Fruit fly (Drosophila melanogaster) whole organism, pupa: ENCODE data around the gene CG46339.

Source experiments
- CG10348 ChIP-seq: fragments of 200-800 bp; sonication (Bioruptor generic); IDR thresholded peaks from 2 replicates; pipeline ENCODE4 v1.3.6; 2022; ENCODE audit warnings: missing biosample characterization, missing genetic modification characterization
- CG12605 ChIP-seq: fragments of 200-800 bp; sonication (Bioruptor generic); IDR thresholded peaks from 2 replicates; pipeline ENCODE4 v1.3.6; 2022; ENCODE audit warnings: missing biosample characterization, missing genetic modification characterization
- CG13204 ChIP-seq: fragments of 200-800 bp; sonication (Bioruptor generic); optimal IDR thresholded peaks from 2 replicates; lab custom pipeline; 2018; ENCODE audit warnings: missing biosample characterization, mild to moderate bottlenecking, missing genetic modification characterization, moderate library complexity
- CG14655 ChIP-seq: fragments of 200-800 bp; sonication (Bioruptor generic); optimal IDR thresholded peaks from 3 replicates; lab custom pipeline; 2017; ENCODE audit warnings: mild to moderate bottlenecking, missing biosample characterization, missing genetic modification reagents, missing genetic modification characterization
- CG15710 ChIP-seq: fragments of 200-800 bp; sonication (Bioruptor generic); optimal IDR thresholded peaks from 2 replicates; lab custom pipeline; 2018; ENCODE audit warnings: missing biosample characterization, mild to moderate bottlenecking, missing genetic modification characterization, moderate library complexity
- CG17806 ChIP-seq: fragments of 200-800 bp; sonication (Bioruptor generic); optimal IDR thresholded peaks from 2 replicates; lab custom pipeline; 2018; ENCODE audit warnings: missing biosample characterization, mild to moderate bottlenecking, missing genetic modification characterization, moderate library complexity
- CG32121 ChIP-seq: fragments of 200-800 bp; sonication (Bioruptor generic); IDR thresholded peaks from 2 replicates; pipeline ENCODE4 v1.3.6; 2022; ENCODE audit warnings: missing biosample characterization, missing genetic modification characterization
- CG34367 ChIP-seq: fragments of 200-800 bp; sonication (Bioruptor generic); optimal IDR thresholded peaks from 2 replicates; lab custom pipeline; 2018; ENCODE audit warnings: missing biosample characterization, mild to moderate bottlenecking, missing genetic modification characterization
- CG4496 ChIP-seq: fragments of 200-800 bp; sonication (Bioruptor generic); IDR thresholded peaks from 3 replicates; pipeline ENCODE4 v1.3.6; 2022; ENCODE audit warnings: missing biosample characterization, missing genetic modification characterization
- CG8159 ChIP-seq: fragments of 200-800 bp; sonication (Bioruptor generic); optimal IDR thresholded peaks from 3 replicates; lab custom pipeline; 2018; ENCODE audit warnings: missing biosample characterization, mild to moderate bottlenecking, missing genetic modification characterization, moderate library complexity
- CG8301 ChIP-seq: fragments of 200-800 bp; sonication (Bioruptor generic); optimal IDR thresholded peaks from 2 replicates; lab custom pipeline; 2018; ENCODE audit warnings: missing biosample characterization, mild to moderate bottlenecking, missing genetic modification characterization
- CG9948 ChIP-seq: fragments of 200-800 bp; sonication (Bioruptor generic); optimal IDR thresholded peaks from 2 replicates; lab custom pipeline; 2018; ENCODE audit warnings: missing biosample characterization, mild to moderate bottlenecking, missing genetic modification characterization, moderate library complexity
- D1 ChIP-seq: fragments of 200-800 bp; sonication (Bioruptor generic); optimal IDR thresholded peaks from 2 replicates; lab custom pipeline; 2018; ENCODE audit warnings: missing biosample characterization, mild to moderate bottlenecking, missing genetic modification characterization, moderate library complexity
- EcR ChIP-seq: fragments of 200-800 bp; sonication (Bioruptor generic); optimal IDR thresholded peaks from 3 replicates; lab custom pipeline; 2019; ENCODE audit warnings: missing biosample characterization, missing genetic modification characterization, mild to moderate bottlenecking, moderate library complexity, missing genetic modification reagents
- Ets98B ChIP-seq: fragments of 200-800 bp; sonication (Bioruptor generic); IDR thresholded peaks from 2 replicates; pipeline ENCODE4 v1.3.6; 2022; ENCODE audit warnings: missing biosample characterization, missing genetic modification characterization
- Pif1A ChIP-seq: fragments of 200-800 bp; sonication (Bioruptor generic); optimal IDR thresholded peaks from 3 replicates; lab custom pipeline; 2016; ENCODE audit warnings: missing biosample characterization, missing genetic modification characterization
- Pif1B ChIP-seq: fragments of 200-800 bp; sonication (Bioruptor generic); optimal IDR thresholded peaks from 3 replicates; lab custom pipeline; 2016; ENCODE audit warnings: missing biosample characterization, missing genetic modification characterization
- Snoo ChIP-seq: fragments of 200-800 bp; sonication (Bioruptor generic); optimal IDR thresholded peaks from 3 replicates; lab custom pipeline; 2017; ENCODE audit warnings: missing biosample characterization, mild to moderate bottlenecking, missing genetic modification characterization, inconsistent platforms
- fd96Ca ChIP-seq: fragments of 200-800 bp; sonication (Bioruptor generic); IDR thresholded peaks from 3 replicates; pipeline ENCODE4 v1.3.6; 2022; ENCODE audit warnings: missing biosample characterization, missing genetic modification characterization
- gl ChIP-seq: fragments of 200-800 bp; sonication (Bioruptor generic); optimal IDR thresholded peaks from 2 replicates; lab custom pipeline; 2018; ENCODE audit warnings: missing biosample characterization, mild to moderate bottlenecking, missing genetic modification characterization
- rn ChIP-seq: fragments of 200-800 bp; sonication (Bioruptor generic); IDR thresholded peaks from 2 replicates; pipeline ENCODE4 v1.3.6; 2022; ENCODE audit warnings: missing biosample characterization, missing genetic modification characterization

CG46339 gene

dm6 chr3R:26947296-26947880 is 31.8 kb downstream of the CG46339 start, which contains the start of gene Spag1:
Gene Spag1 (plus strand): TSS chr3R:26947830.
- TF ChIP-seq Pif1A, result peak; percentile 34
- TF ChIP-seq CG4496, result no peak
- TF ChIP-seq CG8301 (tag; lab: Kevin White, UChicago), result peak; percentile 26
- no peak for TF ChIP-seq CG14655 (GFP tag; lab: Kevin White, UChicago)
- peak; percentile 3 for TF ChIP-seq CG8159 (tag; lab: Kevin White, UChicago)
- peak; percentile 35 for TF ChIP-seq D1 (tag; lab: Kevin White, UChicago)
- TF ChIP-seq CG9948 (tag; lab: Kevin White, UChicago), result no peak
- TF ChIP-seq CG32121 (GFP tag; lab: Robert Waterston, UW), result no peak
- TF ChIP-seq EcR (GFP tag; lab: Kevin White, UChicago), result peak; percentile 31
- no peak for TF ChIP-seq rn (GFP tag; lab: Robert Waterston, UW)
- TF ChIP-seq CG10348, result no peak
- peak; percentile 45 for TF ChIP-seq CG17806
- TF ChIP-seq Ets98B, result peak; percentile 38; the same call in 1 of the 2 replicates
- TF ChIP-seq gl (tag; lab: Kevin White, UChicago), result peak; percentile 58
- peak; percentile 70 for TF ChIP-seq CG12605 (GFP tag; lab: Robert Waterston, UW)
- TF ChIP-seq CG15710 (tag; lab: Kevin White, UChicago), result peak; percentile 5
- TF ChIP-seq Snoo (tag; lab: Kevin White, UChicago), result peak; percentile 3
- no peak for TF ChIP-seq CG34367 (tag; lab: Kevin White, UChicago)
- no peak for TF ChIP-seq CG13204 (GFP tag; lab: Kevin White, UChicago)
- peak; percentile 68 for TF ChIP-seq Pif1B (GFP tag; lab: Kevin White, UChicago)
- TF ChIP-seq fd96Ca, result no peak

dm6 chr3R:26952200-26952856 is 36.8 kb downstream of the CG46339 start:
- TF ChIP-seq CG8301 (tag; lab: Kevin White, UChicago) (no peak), CG14655 (GFP tag; lab: Kevin White, UChicago) (no peak), CG12605 (GFP tag; lab: Robert Waterston, UW) (no peak), CG34367 (tag; lab: Kevin White, UChicago) (no peak), CG9948 (tag; lab: Kevin White, UChicago) (no peak), Pif1B (GFP tag; lab: Kevin White, UChicago) (no peak), Ets98B (no peak), CG10348 (no peak), D1 (tag; lab: Kevin White, UChicago) (no peak), CG15710 (tag; lab: Kevin White, UChicago) (no peak), CG17806 (no peak), CG4496 (no peak), fd96Ca (no peak), CG32121 (GFP tag; lab: Robert Waterston, UW) (no peak)
- TF ChIP-seq, all 21 proteins: peak for 0

- no peak for TF ChIP-seq CG17806
These were observed 37.4 kb downstream of the CG46339 start for dm6 chr3R:26952857-26953477.

- TF ChIP-seq CG17806, result peak; percentile 97
- TF ChIP-seq Snoo (tag; lab: Kevin White, UChicago), result no peak
- TF ChIP-seq Ets98B, result peak; percentile 84
- peak; percentile 94 for TF ChIP-seq CG4496
- TF ChIP-seq CG14655 (GFP tag; lab: Kevin White, UChicago), result peak; percentile 91
- TF ChIP-seq Pif1B (GFP tag; lab: Kevin White, UChicago), result peak; percentile 87
- peak; percentile 93; the same call in 2 of the 3 replicates for TF ChIP-seq fd96Ca
- peak; percentile 96 for TF ChIP-seq Pif1A
- peak; percentile 86 for TF ChIP-seq gl (tag; lab: Kevin White, UChicago)
- peak; percentile 94 for TF ChIP-seq CG8301 (tag; lab: Kevin White, UChicago)
- peak; percentile 94 for TF ChIP-seq CG15710 (tag; lab: Kevin White, UChicago)
- TF ChIP-seq CG10348, result peak; percentile 77
- TF ChIP-seq CG9948 (tag; lab: Kevin White, UChicago), result peak; percentile 98
- TF ChIP-seq CG34367 (tag; lab: Kevin White, UChicago), result peak; percentile 96
- peak; percentile 87 for TF ChIP-seq CG12605 (GFP tag; lab: Robert Waterston, UW)
- peak; percentile 95 for TF ChIP-seq D1 (tag; lab: Kevin White, UChicago)
- no peak for TF ChIP-seq EcR (GFP tag; lab: Kevin White, UChicago)
- TF ChIP-seq rn (GFP tag; lab: Robert Waterston, UW), result peak; percentile 86
- peak; percentile 85 for TF ChIP-seq CG32121 (GFP tag; lab: Robert Waterston, UW)
- TF ChIP-seq CG8159 (tag; lab: Kevin White, UChicago), result peak; percentile 96
- peak; percentile 16 for TF ChIP-seq CG13204 (GFP tag; lab: Kevin White, UChicago)
- TF ChIP-seq, all 21 proteins: peak for 19
These were observed 37.9 kb downstream of the CG46339 start for dm6 chr3R:26953478-26953874.

dm6 chr3R:26954020-26954672 is 38.6 kb downstream of the CG46339 start:
- TF ChIP-seq EcR (GFP tag; lab: Kevin White, UChicago) (peak; percentile 86), gl (tag; lab: Kevin White, UChicago) (peak; percentile 94), CG10348 (peak; percentile 71), CG15710 (tag; lab: Kevin White, UChicago) (peak; percentile 97), rn (GFP tag; lab: Robert Waterston, UW) (peak; percentile 95), D1 (tag; lab: Kevin White, UChicago) (peak; percentile 94), Pif1B (GFP tag; lab: Kevin White, UChicago) (peak; percentile 92), CG12605 (GFP tag; lab: Robert Waterston, UW) (peak; percentile 95), fd96Ca (peak; percentile 91), CG13204 (GFP tag; lab: Kevin White, UChicago) (peak; percentile 85), Pif1A (peak; percentile 88), CG32121 (GFP tag; lab: Robert Waterston, UW) (peak; percentile 94), Ets98B (peak; percentile 96), CG4496 (peak; percentile 96), CG14655 (GFP tag; lab: Kevin White, UChicago) (peak; percentile 90), CG9948 (tag; lab: Kevin White, UChicago) (peak; percentile 96), CG8159 (tag; lab: Kevin White, UChicago) (peak; percentile 96), Snoo (tag; lab: Kevin White, UChicago) (peak; percentile 93), CG8301 (tag; lab: Kevin White, UChicago) (peak; percentile 86), CG34367 (tag; lab: Kevin White, UChicago) (peak; percentile 96), CG17806 (peak; percentile 97)
